Fruit fly (Drosophila melanogaster) whole organism, adult: ENCODE data around the gene CG42654.
A peak's percentile ranks its signal among the peaks of the same experiment; 100 is the strongest.

Experiments
- CG11617 ChIP-seq: fragments of 200-800 bp; sonication (Bioruptor generic); optimal IDR thresholded peaks from 2 replicates; lab custom pipeline; 2017; ENCODE audit warnings: mild to moderate bottlenecking, missing biosample characterization, missing genetic modification reagents, missing genetic modification characterization
- CG12768 ChIP-seq: fragments of 200-800 bp; sonication (Bioruptor generic); optimal IDR thresholded peaks from 2 replicates; lab custom pipeline; 2017; ENCODE audit warnings: missing biosample characterization, missing genetic modification characterization, mild to moderate bottlenecking, moderate library complexity, missing genetic modification reagents
- CG14711 ChIP-seq: fragments of 200-800 bp; sonication (Bioruptor generic); optimal IDR thresholded peaks from 2 replicates; lab custom pipeline; 2018; ENCODE audit warnings: missing biosample characterization, mild to moderate bottlenecking, missing genetic modification characterization, moderate library complexity
- CG1620 ChIP-seq: fragments of 200-800 bp; sonication (Bioruptor generic); optimal IDR thresholded peaks from 2 replicates; lab custom pipeline; 2016; ENCODE audit warnings: missing biosample characterization, missing genetic modification characterization
- CG33017 ChIP-seq: fragments of 200-800 bp; sonication (Bioruptor generic); optimal IDR thresholded peaks from 2 replicates; lab custom pipeline; 2018; ENCODE audit warnings: missing biosample characterization, mild to moderate bottlenecking, missing genetic modification characterization, moderate library complexity
- CG5204 ChIP-seq: fragments of 200-800 bp; sonication (Bioruptor generic); optimal IDR thresholded peaks from 2 replicates; lab custom pipeline; 2016; ENCODE audit warnings: missing biosample characterization, missing genetic modification characterization
- CG7045 ChIP-seq: fragments of 200-800 bp; sonication (Bioruptor generic); optimal IDR thresholded peaks from 2 replicates; lab custom pipeline; 2017; ENCODE audit warnings: missing biosample characterization, mild to moderate bottlenecking, missing genetic modification characterization
- CG7101 ChIP-seq: fragments of 200-800 bp; sonication (Bioruptor generic); optimal IDR thresholded peaks from 2 replicates; lab custom pipeline; 2018; ENCODE audit warnings: missing biosample characterization, mild to moderate bottlenecking, missing genetic modification characterization, moderate library complexity
- Clk ChIP-seq: fragments of 200-800 bp; sonication (Bioruptor generic); optimal IDR thresholded peaks from 2 replicates; lab custom pipeline; 2017; ENCODE audit warnings: missing biosample characterization, missing genetic modification characterization
- Crg-1 ChIP-seq: fragments of 200-800 bp; sonication (Bioruptor generic); optimal IDR thresholded peaks from 2 replicates; lab custom pipeline; 2016; ENCODE audit warnings: missing biosample characterization, missing genetic modification characterization
- Hr96 ChIP-seq: fragments of 200-800 bp; sonication (Bioruptor generic); optimal IDR thresholded peaks from 2 replicates; lab custom pipeline; 2016; ENCODE audit warnings: missing biosample characterization, missing genetic modification characterization
- Mnt ChIP-seq: fragments of 200-800 bp; sonication (Bioruptor generic); optimal IDR thresholded peaks from 2 replicates; lab custom pipeline; 2016; ENCODE audit warnings: missing biosample characterization, mild to moderate bottlenecking, missing genetic modification characterization
- bab1 ChIP-seq: fragments of 200-800 bp; sonication (Bioruptor generic); optimal IDR thresholded peaks from 3 replicates; lab custom pipeline; 2019; ENCODE audit warnings: missing biosample characterization, mild to moderate bottlenecking, missing genetic modification characterization, moderate library complexity
- cic ChIP-seq: fragments of 200-800 bp; sonication (Bioruptor generic); optimal IDR thresholded peaks from 2 replicates; lab custom pipeline; 2017; ENCODE audit warnings: missing biosample characterization, mild to moderate bottlenecking, missing genetic modification characterization, moderate library complexity
- cnc ChIP-seq, 2 experiments: fragments of >200 bp; optimal IDR thresholded peaks; 2 replicates each; lab custom pipeline; 2017
- kay ChIP-seq: fragments of 200-800 bp; sonication (Bioruptor generic); peaks from one replicate; lab custom pipeline; 2016; ENCODE audit warnings: missing biosample characterization, missing genetic modification characterization, borderline replicate concordance
- ovo ChIP-seq: fragments of 200-800 bp; sonication (Bioruptor generic); optimal IDR thresholded peaks from 2 replicates; lab custom pipeline; 2016; ENCODE audit warnings: missing biosample characterization, missing genetic modification characterization
- pad ChIP-seq: fragments of 200-800 bp; sonication (Bioruptor generic); optimal IDR thresholded peaks from 3 replicates; lab custom pipeline; 2017; ENCODE audit warnings: missing biosample characterization, missing genetic modification characterization, mild to moderate bottlenecking, moderate library complexity, missing genetic modification reagents
- tj ChIP-seq: fragments of 200-800 bp; sonication (Bioruptor generic); optimal IDR thresholded peaks from 3 replicates; lab custom pipeline; 2017; ENCODE audit warnings: missing biosample characterization, mild to moderate bottlenecking, missing genetic modification characterization, moderate library complexity
- toe ChIP-seq: fragments of 200-800 bp; sonication (Bioruptor generic); optimal IDR thresholded peaks from 2 replicates; lab custom pipeline; 2016; ENCODE audit warnings: missing biosample characterization, missing genetic modification characterization

CG42654 gene

DNA sequence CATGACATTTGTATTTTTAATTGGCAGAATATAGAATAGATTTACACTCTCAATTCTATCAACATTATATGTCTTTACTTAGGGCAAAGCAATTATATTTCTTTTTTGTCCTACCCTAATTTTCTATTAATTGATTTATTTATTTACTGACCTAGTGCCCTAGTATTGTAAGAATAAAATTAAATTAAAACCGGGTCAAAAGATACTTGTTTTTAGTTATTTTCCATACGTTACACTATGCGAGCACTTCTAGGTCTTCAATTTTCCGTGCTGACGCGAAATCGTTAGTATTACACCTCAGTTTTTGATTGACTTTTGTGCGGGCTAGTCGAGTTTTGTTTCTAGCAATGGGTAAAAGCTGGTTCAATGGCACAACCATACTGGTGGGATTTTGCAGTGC is 22.9 kb downstream of the CG42654 start, which contains the start of gene CG46462:
TSS of gene CG46462 (plus strand) at position 301 of the 400 bp plus-strand sequence.
- TF ChIP-seq tj (no peak), cic (GFP tag; lab: Kevin White, UChicago) (no peak), CG7101 (no peak), CG1620 (GFP tag; lab: Kevin White, UChicago) (no peak), Crg-1 (GFP tag; lab: Kevin White, UChicago) (no peak), Mnt (GFP tag; lab: Kevin White, UChicago) (no peak), bab1 (GFP tag; lab: Kevin White, UChicago) (no peak), pad (no peak), CG5204 (GFP tag; lab: Kevin White, UChicago) (no peak), Clk (GFP tag; lab: Kevin White, UChicago) (no peak), Hr96 (GFP tag; lab: Kevin White, UChicago) (no peak), cnc (optimal IDR thresholded peaks at IDR 0.05; lab: Kevin White, UChicago) (no peak), kay (GFP tag; lab: Kevin White, UChicago) (no peak), CG14711 (tag; lab: Kevin White, UChicago) (no peak)

DNA sequence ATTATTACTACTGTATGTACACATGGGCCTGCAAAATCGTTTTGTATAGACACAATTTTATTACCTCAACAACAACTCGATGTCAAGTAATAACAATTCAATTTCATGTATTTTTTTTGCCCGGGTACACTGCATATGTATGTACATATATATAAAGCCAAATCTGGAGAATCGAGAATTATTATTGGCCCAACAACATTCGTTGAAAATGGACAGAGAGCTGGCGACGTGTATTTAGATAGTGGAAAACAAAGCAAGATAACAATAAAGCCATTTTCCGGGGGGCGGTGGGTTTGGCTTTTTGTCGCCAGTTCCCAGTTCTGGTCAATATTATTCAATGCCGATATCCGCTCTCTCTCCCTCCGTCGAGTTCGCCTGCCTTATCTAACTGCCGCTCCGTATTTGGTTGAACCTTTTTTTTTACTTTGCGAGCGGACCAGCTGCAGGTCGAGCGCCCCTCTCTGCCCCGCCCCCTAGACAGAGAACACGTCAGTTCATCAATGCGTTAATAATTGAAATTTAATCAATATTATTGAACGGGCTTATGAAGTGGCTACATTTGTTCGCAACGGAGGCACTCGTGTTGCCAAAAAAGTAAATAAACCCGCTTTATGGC is 24.5 kb downstream of the CG42654 start:
- TF ChIP-seq Clk (GFP tag; lab: Kevin White, UChicago) (no peak), ovo (GFP tag; lab: Kevin White, UChicago) (peak; percentile 17), Crg-1 (GFP tag; lab: Kevin White, UChicago) (no peak), CG7045 (peak; percentile 30), tj (no peak), CG33017 (tag; lab: Kevin White, UChicago) (no peak), CG1620 (GFP tag; lab: Kevin White, UChicago) (no peak), kay (GFP tag; lab: Kevin White, UChicago) (peak; percentile 97), Mnt (GFP tag; lab: Kevin White, UChicago) (peak; percentile 56), cnc (optimal IDR thresholded peaks at IDR 0.05; lab: Kevin White, UChicago) (no peak), CG14711 (tag; lab: Kevin White, UChicago) (no peak), cic (GFP tag; lab: Kevin White, UChicago) (peak; percentile 89), CG5204 (GFP tag; lab: Kevin White, UChicago) (no peak), CG12768 (GFP tag; lab: Kevin White, UChicago) (peak; percentile 54)

DNA sequence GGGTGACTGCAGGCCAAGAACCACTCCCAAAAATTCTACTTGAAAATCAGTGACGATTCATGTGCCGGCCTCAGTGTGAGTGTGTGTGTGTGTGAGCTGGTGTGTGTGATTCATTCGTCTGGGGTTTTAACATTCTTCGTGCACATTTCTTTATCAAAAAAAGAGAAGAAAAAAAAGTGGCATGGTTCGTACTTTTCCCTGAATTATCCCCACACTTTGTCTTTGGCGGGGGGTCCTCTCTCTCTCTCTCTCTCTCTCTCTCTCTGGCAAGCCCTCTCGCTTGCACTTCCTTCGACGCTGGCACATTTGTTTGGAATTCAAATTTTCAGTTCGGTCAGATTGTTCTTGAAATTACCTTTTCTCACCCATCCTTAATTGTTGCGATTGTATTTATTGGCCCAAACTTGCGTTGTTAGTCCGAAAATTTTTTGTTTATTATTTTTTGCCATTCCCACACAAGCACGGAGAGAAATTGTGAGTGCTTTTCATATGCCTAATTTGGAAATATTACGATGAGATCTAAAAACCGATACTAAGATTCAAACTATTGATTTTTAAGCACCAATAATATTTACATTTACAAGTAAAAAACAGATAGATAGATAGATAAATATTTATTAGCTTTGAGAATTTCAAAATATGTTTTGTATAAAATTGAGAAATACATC is 25.1 kb downstream of the CG42654 start:
- TF ChIP-seq cnc (optimal IDR thresholded peaks at IDR 0.05; lab: Kevin White, UChicago) = no peak
- TF ChIP-seq kay (GFP tag; lab: Kevin White, UChicago) = no peak
- TF ChIP-seq toe (GFP tag; lab: Kevin White, UChicago) = no peak
- peak; percentile 19 for TF ChIP-seq tj
- no peak for TF ChIP-seq CG1620 (GFP tag; lab: Kevin White, UChicago)
- TF ChIP-seq CG11617 (GFP tag; lab: Kevin White, UChicago) = peak; percentile 26
- no peak for TF ChIP-seq bab1 (GFP tag; lab: Kevin White, UChicago)
- peak; percentile 19 for TF ChIP-seq cic (GFP tag; lab: Kevin White, UChicago)
- TF ChIP-seq Clk (GFP tag; lab: Kevin White, UChicago) = no peak
- TF ChIP-seq CG7101 = peak; percentile 10
- no peak for TF ChIP-seq Mnt (GFP tag; lab: Kevin White, UChicago)
- no peak for TF ChIP-seq CG5204 (GFP tag; lab: Kevin White, UChicago)
- TF ChIP-seq Crg-1 (GFP tag; lab: Kevin White, UChicago) = no peak
- no peak for TF ChIP-seq CG33017 (tag; lab: Kevin White, UChicago)
- TF ChIP-seq pad = no peak
- no peak for TF ChIP-seq CG12768 (GFP tag; lab: Kevin White, UChicago)
- no peak for TF ChIP-seq Hr96 (GFP tag; lab: Kevin White, UChicago)
- TF ChIP-seq ovo (GFP tag; lab: Kevin White, UChicago) = no peak
- peak; percentile 23 for TF ChIP-seq CG14711 (tag; lab: Kevin White, UChicago)
- no peak for TF ChIP-seq CG7045

DNA sequence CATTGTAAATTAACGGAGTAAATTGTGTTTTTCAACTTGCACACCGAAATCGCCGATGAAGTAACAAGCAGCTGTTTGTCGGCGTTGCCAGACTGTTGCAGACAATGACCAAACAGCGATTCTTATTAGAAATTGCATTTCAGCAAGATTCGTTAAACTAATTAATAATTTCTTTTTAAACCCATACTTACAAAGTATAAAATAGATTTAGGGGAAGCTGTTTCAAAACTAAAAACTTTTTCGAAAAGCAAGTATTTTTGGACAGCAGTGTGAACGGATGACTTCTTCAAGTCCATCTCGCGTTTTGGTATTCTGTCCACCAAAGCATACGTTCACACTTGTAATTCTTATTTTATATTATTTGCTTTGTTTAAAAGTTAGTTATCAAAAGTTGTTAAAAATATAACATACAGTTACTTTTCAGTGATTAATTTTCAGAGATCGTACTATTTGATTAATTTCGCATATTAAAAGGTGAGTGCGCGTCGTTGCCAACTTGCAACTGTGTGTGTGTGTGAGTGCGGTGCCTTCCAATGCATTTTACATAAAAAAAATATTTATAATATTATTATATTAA is 25.8 kb downstream of the CG42654 start, which contains the start of the genes CG8004 and RhoGDI:
TSS of gene CG8004 (minus strand) at position 74 of the 577 bp plus-strand sequence.
TSS of gene RhoGDI (plus strand) at position 309 of the 577 bp plus-strand sequence.
- TF ChIP-seq CG7045 = peak; percentile 42
- peak; percentile 63 for TF ChIP-seq Hr96 (GFP tag; lab: Kevin White, UChicago)
- peak; percentile 28 for TF ChIP-seq Clk (GFP tag; lab: Kevin White, UChicago)
- peak; percentile 74 for TF ChIP-seq CG14711 (tag; lab: Kevin White, UChicago)
- TF ChIP-seq bab1 (GFP tag; lab: Kevin White, UChicago) = peak; percentile 66
- no peak for TF ChIP-seq pad
- TF ChIP-seq Mnt (GFP tag; lab: Kevin White, UChicago) = no peak
- TF ChIP-seq Crg-1 (GFP tag; lab: Kevin White, UChicago) = peak; percentile 6
- peak; percentile 65 for TF ChIP-seq CG33017 (tag; lab: Kevin White, UChicago)
- peak; percentile 76 for TF ChIP-seq toe (GFP tag; lab: Kevin White, UChicago)
- no peak for TF ChIP-seq cnc (optimal IDR thresholded peaks at IDR 0.05; lab: Kevin White, UChicago)
- peak; percentile 31 for TF ChIP-seq ovo (GFP tag; lab: Kevin White, UChicago)
- TF ChIP-seq CG5204 (GFP tag; lab: Kevin White, UChicago) = no peak
- peak; percentile 79 for TF ChIP-seq CG1620 (GFP tag; lab: Kevin White, UChicago)
- peak; percentile 75 for TF ChIP-seq CG7101
- TF ChIP-seq cic (GFP tag; lab: Kevin White, UChicago) = no peak
- TF ChIP-seq tj = peak; percentile 7
- TF ChIP-seq CG12768 (GFP tag; lab: Kevin White, UChicago) = peak; percentile 43
- peak; percentile 62 for TF ChIP-seq CG11617 (GFP tag; lab: Kevin White, UChicago)
- no peak for TF ChIP-seq kay (GFP tag; lab: Kevin White, UChicago)
